Worm (Caenorhabditis elegans): ENCODE data around the gene col-87.

The col-87 gene

ce11 chrII:14049097-14049496, 45.4 kb downstream of the col-87 start (continued):
- TF ChIP-seq D2030.7 (GFP tag; IDR thresholded peaks at IDR 0.05) = no peak
- TF ChIP-seq cebp-2 (GFP tag; IDR thresholded peaks at IDR 0.05) = no peak
- TF ChIP-seq K12H6.12 (tag; optimal IDR thresholded peaks at IDR 0.05) = no peak
- no peak for TF ChIP-seq Y95B8A.8 (GFP tag; IDR thresholded peaks at IDR 0.05)
- TF ChIP-seq snpc-4 (GFP tag; optimal IDR thresholded peaks at IDR 0.05) = no peak
- peak in 2 of 4 experiments; percentile 7 to 30 for TF ChIP-seq snpc-4 (tag; optimal IDR thresholded peaks at IDR 0.05)
- no peak for TF ChIP-seq hmg-20 (GFP tag; IDR thresholded peaks at IDR 0.05)
- TF ChIP-seq mcd-1 (GFP tag; IDR thresholded peaks at IDR 0.05) = peak; percentile 27; the same call in 1 of the 2 replicates
- no peak for TF ChIP-seq nhr-179 (tag; optimal IDR thresholded peaks at IDR 0.05)
- no peak for TF ChIP-seq lsl-1 (GFP tag; optimal IDR thresholded peaks at IDR 0.05)

- 0 out of 2 replicates have a peak, but pooled peaks have one; percentile 40 for TF ChIP-seq zfh-2 (GFP tag; conservative IDR thresholded peaks at IDR 0.05)
- TF ChIP-seq K12H6.12 (tag; optimal IDR thresholded peaks at IDR 0.05) = no peak
Measured at ce11 chrII:14046491-14046890, 48.0 kb downstream of the col-87 start.

DNA sequence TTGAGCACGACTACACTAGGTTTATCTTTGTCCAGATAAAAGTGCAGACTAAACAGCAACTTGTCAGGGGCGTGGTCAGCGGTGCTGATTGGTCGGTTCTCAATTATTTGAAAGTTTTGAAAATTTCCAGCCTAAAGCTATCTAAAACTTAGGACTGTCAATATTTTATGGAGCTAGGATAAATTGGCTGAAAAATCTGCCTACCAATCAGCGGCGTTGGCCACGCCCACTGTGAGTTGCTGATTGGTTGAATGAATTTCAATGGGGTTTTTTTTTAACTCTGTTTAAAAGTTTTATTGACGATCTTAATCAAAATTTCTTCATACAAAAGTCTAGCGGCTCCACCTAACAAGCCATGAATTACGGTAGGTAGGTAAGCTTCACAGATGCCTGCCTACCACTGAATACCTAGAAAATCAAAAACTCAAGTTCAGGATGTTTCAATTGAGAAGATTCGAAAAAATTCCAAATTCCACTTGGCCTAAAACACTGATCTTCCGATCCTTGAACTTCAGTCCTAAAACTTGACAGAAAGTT, 48.5 kb downstream of the col-87 start:
- no peak for TF ChIP-seq K11D2.4 (GFP tag; IDR thresholded peaks at IDR 0.05)
- TF ChIP-seq ceh-58 (GFP tag; IDR thresholded peaks at IDR 0.05) = no peak
- no peak for TF ChIP-seq dpl-1 (GFP tag; optimal IDR thresholded peaks at IDR 0.05)
- no peak for TF ChIP-seq pha-4 (tag; optimal IDR thresholded peaks at IDR 0.05)
- no peak for TF ChIP-seq lin-54 (GFP tag; optimal IDR thresholded peaks at IDR 0.05)
- no peak for TF ChIP-seq F23B12.7 (tag; optimal IDR thresholded peaks at IDR 0.05; ENCODE audit: insufficient read depth)
- no peak for TF ChIP-seq rec-8 (tag; optimal IDR thresholded peaks at IDR 0.05)
- no peak for TF ChIP-seq nhr-80 (tag; optimal IDR thresholded peaks at IDR 0.05)
- TF ChIP-seq B0261.1 (tag; optimal IDR thresholded peaks at IDR 0.05) = no peak
- no peak for TF ChIP-seq F33H1.4 (GFP tag; IDR thresholded peaks at IDR 0.05)

ce11 chrII:14045235-14045634, 49.3 kb downstream of the col-87 start:
- no peak for TF ChIP-seq ztf-26 (tag; optimal IDR thresholded peaks at IDR 0.05)
- TF ChIP-seq pha-4 (tag; optimal IDR thresholded peaks at IDR 0.05) = no peak
- TF ChIP-seq Y67H2A.10 (GFP tag; conservative IDR thresholded peaks at IDR 0.05) = no peak
- TF ChIP-seq ets-4 (GFP tag; optimal IDR thresholded peaks at IDR 0.05) = no peak

DNA sequence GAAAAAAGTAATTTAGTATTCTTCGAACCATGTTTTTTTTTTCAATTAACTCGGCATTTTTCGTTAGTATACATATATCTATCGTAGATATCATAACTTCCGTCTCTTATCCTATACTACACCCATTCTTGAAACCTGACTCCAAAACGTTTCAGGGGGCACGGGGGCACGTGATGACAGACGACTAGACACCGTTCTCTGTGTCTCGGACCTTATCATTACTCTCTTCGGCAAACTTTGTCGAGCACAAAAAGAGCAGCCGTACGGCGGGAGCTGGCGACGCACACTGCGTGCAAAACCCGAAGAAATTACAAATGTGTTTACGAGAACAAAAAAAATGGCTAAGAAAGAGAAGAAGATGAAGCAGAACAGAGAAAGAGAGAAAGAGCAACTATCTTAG, 50.3 kb downstream of the col-87 start:
- peak; percentile 9 for TF ChIP-seq snpc-4 (GFP tag; optimal IDR thresholded peaks at IDR 0.05)
- peak; percentile 35 to 74 (median 46) for TF ChIP-seq snpc-4 (tag; optimal IDR thresholded peaks at IDR 0.05)
- TF ChIP-seq attf-6 (GFP tag; IDR thresholded peaks at IDR 0.05) = no peak
- TF ChIP-seq snpc-1.3 (tag; optimal IDR thresholded peaks at IDR 0.05; ENCODE audit: insufficient read depth) = no peak
- TF ChIP-seq B0336.3 (GFP tag; IDR thresholded peaks at IDR 0.05) = peak; percentile 20; the same call in 1 of the 2 replicates
- TF ChIP-seq nfya-1 (tag; optimal IDR thresholded peaks at IDR 0.05; ENCODE audit: borderline replicate concordance, insufficient read depth) = no peak
- TF ChIP-seq K11D2.4 (GFP tag; IDR thresholded peaks at IDR 0.05) = peak; percentile 50; the same call in 1 of the 2 replicates
- TF ChIP-seq tbp1 (GFP tag; optimal IDR thresholded peaks at IDR 0.05) = peak; percentile 38
- TF ChIP-seq chd-7 (tag; optimal IDR thresholded peaks at IDR 0.05) = no peak
- TF ChIP-seq ccch-3 (GFP tag; optimal IDR thresholded peaks at IDR 0.05) = no peak
- TF ChIP-seq lin-35 (GFP tag; optimal IDR thresholded peaks at IDR 0.05) = peak in 1 of 3 experiments; percentile 26
- TF ChIP-seq dox-1 (GFP tag; IDR thresholded peaks at IDR 0.05) = peak; percentile 54; the same call in 1 of the 2 replicates
- no peak for TF ChIP-seq efl-1 (GFP tag; optimal IDR thresholded peaks at IDR 0.05)
- TF ChIP-seq nhr-80 (tag; optimal IDR thresholded peaks at IDR 0.05) = peak; percentile 92
- peak; percentile 28 for TF ChIP-seq somi-1 (GFP tag; optimal IDR thresholded peaks at IDR 0.05)
- TF ChIP-seq attf-5 (GFP tag; optimal IDR thresholded peaks at IDR 0.05) = peak; percentile 60
- TF ChIP-seq sea-2 (GFP tag; IDR thresholded peaks at IDR 0.05) = no peak
- no peak for TF ChIP-seq F57C9.4 (tag; optimal IDR thresholded peaks at IDR 0.05)
- TF ChIP-seq madf-10 (tag; optimal IDR thresholded peaks at IDR 0.05) = peak; percentile 53
- peak; percentile 58 for TF ChIP-seq lin-40 (tag; optimal IDR thresholded peaks at IDR 0.05)
- TF ChIP-seq rpc-1 (optimal IDR thresholded peaks at IDR 0.05) = no peak
- no peak for TF ChIP-seq rpc-1 (tag; optimal IDR thresholded peaks at IDR 0.05)
